Worm (Caenorhabditis elegans) whole organism, L1 larva: ENCODE data around the gene C16D9.8.

Experiments used
- C04F5.9 ChIP-seq: sonication (generic microtip); optimal IDR thresholded peaks from 2 replicates; lab custom pipeline; 2016; ENCODE audit warnings: missing genetic modification characterization, missing compliant biosample characterization
- C16A3.4 ChIP-seq: fragments of 150-350 bp; optimal IDR thresholded peaks from 2 replicates; lab custom pipeline; 2014; ENCODE audit warnings: missing biosample characterization, missing genetic modification characterization
- C34B4.2 ChIP-seq: sonication (generic microtip); optimal IDR thresholded peaks from 2 replicates; lab custom pipeline; 2017; ENCODE audit warnings: mild to moderate bottlenecking, missing genetic modification characterization, missing compliant biosample characterization
- aha-1 ChIP-seq: fragments of 150-350 bp; optimal IDR thresholded peaks from 2 replicates; lab custom pipeline; 2014; ENCODE audit warnings: missing biosample characterization, missing genetic modification characterization
- alr-1 ChIP-seq: fragments of 200-800 bp; sonication (Bioruptor generic); optimal IDR thresholded peaks from 2 replicates; lab custom pipeline; 2018; ENCODE audit warnings: borderline replicate concordance, mild to moderate bottlenecking, missing genetic modification characterization, missing compliant biosample characterization
- ama-1 ChIP-seq: fragments of 150-350 bp; optimal IDR thresholded peaks from 2 replicates; lab custom pipeline; 2014
- ceh-63 ChIP-seq: fragments of 200-800 bp; sonication (Bioruptor generic); optimal IDR thresholded peaks from 2 replicates; lab custom pipeline; 2018; ENCODE audit warnings: mild to moderate bottlenecking, missing genetic modification characterization, missing compliant biosample characterization
- efl-3 ChIP-seq: fragments of 200-800 bp; sonication (Bioruptor generic); optimal IDR thresholded peaks from 2 replicates; lab custom pipeline; 2018; ENCODE audit warnings: mild to moderate bottlenecking, missing genetic modification characterization, missing compliant biosample characterization
- egl-27 ChIP-seq, 2 experiments: fragments of 150-350 bp in 1 of 2; sonication (generic microtip); optimal IDR thresholded peaks; 3 replicates each; lab custom pipeline; 2017 to 2018; ENCODE audit warnings: missing biosample characterization in 2 of 2, missing genetic modification characterization in 2 of 2, missing genetic modification reagents in 2 of 2
- elt-2 ChIP-seq: sonication (generic microtip); optimal IDR thresholded peaks from 2 replicates; lab custom pipeline; 2016; ENCODE audit warnings: missing genetic modification characterization, mild to moderate bottlenecking, inconsistent platforms, missing compliant biosample characterization, missing genetic modification reagents
- elt-3 ChIP-seq, 6 experiments: fragments of 150-350 bp in 1 of 6; sonication (generic microtip); optimal IDR thresholded peaks; 2 replicates each; lab custom pipeline; 2017 to 2018; ENCODE audit warnings: missing biosample characterization in 6 of 6, missing genetic modification characterization in 6 of 6, inconsistent platforms in 1 of 6
- ets-5 ChIP-seq: fragments of 200-800 bp; sonication (Bioruptor generic); IDR thresholded peaks from 2 replicates; pipeline ENCODE4 v1.3.6; 2022; ENCODE audit warnings: missing genetic modification characterization, missing compliant biosample characterization
- fkh-4 ChIP-seq: sonication (generic microtip); optimal IDR thresholded peaks from 2 replicates; lab custom pipeline; 2016; ENCODE audit warnings: missing compliant biosample characterization, missing genetic modification characterization, borderline replicate concordance
- fkh-8 ChIP-seq: sonication (generic microtip); optimal IDR thresholded peaks from 2 replicates; lab custom pipeline; 2016; ENCODE audit warnings: mild to moderate bottlenecking, missing genetic modification characterization, missing compliant biosample characterization
- fos-1 ChIP-seq: fragments of 150-350 bp; optimal IDR thresholded peaks from 2 replicates; lab custom pipeline; 2014; ENCODE audit warnings: missing biosample characterization, missing genetic modification characterization
- grh-1 ChIP-seq: fragments of 200-800 bp; sonication (Bioruptor generic); IDR thresholded peaks from 2 replicates; pipeline ENCODE4 v1.3.6; 2022; ENCODE audit warnings: missing genetic modification reagents, missing genetic modification characterization, missing compliant biosample characterization
- hlh-4 ChIP-seq: sonication (generic microtip); optimal IDR thresholded peaks from 2 replicates; lab custom pipeline; 2016; ENCODE audit warnings: mild to moderate bottlenecking, missing genetic modification characterization, missing compliant biosample characterization
- hpl-2 ChIP-seq: fragments of 150-350 bp; optimal IDR thresholded peaks from 2 replicates; lab custom pipeline; 2014; ENCODE audit warnings: missing biosample characterization, missing genetic modification reagents, missing genetic modification characterization
- irx-1 ChIP-seq: sonication (generic microtip); optimal IDR thresholded peaks from 2 replicates; lab custom pipeline; 2016; ENCODE audit warnings: missing genetic modification characterization, missing compliant biosample characterization
- isw-1 ChIP-seq: fragments of 200-800 bp; sonication (Bioruptor generic); IDR thresholded peaks from 2 replicates; pipeline ENCODE4 v1.3.6; 2022; ENCODE audit warnings: missing genetic modification characterization, missing compliant biosample characterization
- lin-14 ChIP-seq: fragments of 200-800 bp; sonication (Bioruptor generic); optimal IDR thresholded peaks from 2 replicates; lab custom pipeline; 2018; ENCODE audit warnings: mild to moderate bottlenecking, missing genetic modification characterization, moderate library complexity, missing compliant biosample characterization
- lin-39 ChIP-seq: fragments of 150-350 bp; optimal IDR thresholded peaks from 2 replicates; lab custom pipeline; 2014; ENCODE audit warnings: missing biosample characterization, missing genetic modification reagents, missing genetic modification characterization
- lir-3 ChIP-seq: sonication (generic microtip); optimal IDR thresholded peaks from 2 replicates; lab custom pipeline; 2016; ENCODE audit warnings: mild to moderate bottlenecking, missing genetic modification characterization, moderate library complexity, missing compliant biosample characterization; ENCODE audit not compliant: poor library complexity
- lsy-2 ChIP-seq, 2 experiments: fragments of 150-350 bp; optimal IDR thresholded peaks; 2 replicates each; lab custom pipeline; 2014; ENCODE audit warnings: missing biosample characterization in 2 of 2, missing genetic modification characterization in 2 of 2
- mab-9 ChIP-seq: fragments of 200-800 bp; sonication (Bioruptor generic); IDR thresholded peaks from 2 replicates; pipeline ENCODE4 v1.3.6; 2022; ENCODE audit warnings: missing genetic modification reagents, missing genetic modification characterization, missing compliant biosample characterization
- mdl-1 ChIP-seq, 2 experiments: fragments of 150-350 bp; optimal IDR thresholded peaks; 2 replicates each; lab custom pipeline; 2014 to 2017; ENCODE audit warnings: missing biosample characterization in 2 of 2, missing genetic modification characterization in 2 of 2, inconsistent platforms in 1 of 2
- mep-1 ChIP-seq: fragments of 150-350 bp; optimal IDR thresholded peaks from 2 replicates; lab custom pipeline; 2014; ENCODE audit warnings: missing biosample characterization, missing genetic modification characterization
- nhr-11 ChIP-seq: fragments of 150-350 bp; optimal IDR thresholded peaks from 2 replicates; lab custom pipeline; 2014; ENCODE audit warnings: missing biosample characterization, missing genetic modification characterization
- nhr-12 ChIP-seq: sonication (generic microtip); optimal IDR thresholded peaks from 2 replicates; lab custom pipeline; 2017; ENCODE audit warnings: missing biosample characterization, missing genetic modification characterization
- nhr-28 ChIP-seq: fragments of 150-350 bp; optimal IDR thresholded peaks from 2 replicates; lab custom pipeline; 2014; ENCODE audit warnings: missing biosample characterization, missing genetic modification characterization
- nhr-76 ChIP-seq: sonication (generic microtip); optimal IDR thresholded peaks from 2 replicates; lab custom pipeline; 2017; ENCODE audit warnings: missing biosample characterization, missing genetic modification characterization
- nhr-77 ChIP-seq: fragments of 150-350 bp; optimal IDR thresholded peaks from 2 replicates; lab custom pipeline; 2014; ENCODE audit warnings: missing biosample characterization, missing genetic modification characterization
- nhr-90 ChIP-seq: sonication (generic microtip); optimal IDR thresholded peaks from 2 replicates; lab custom pipeline; 2016; ENCODE audit warnings: mild to moderate bottlenecking, missing genetic modification characterization, missing compliant biosample characterization; ENCODE audit not compliant: poor library complexity
- pax-3 ChIP-seq: fragments of 200-800 bp; sonication (Bioruptor generic); optimal IDR thresholded peaks from 2 replicates; lab custom pipeline; 2018; ENCODE audit warnings: mild to moderate bottlenecking, missing genetic modification characterization, moderate library complexity, missing compliant biosample characterization
- rnt-1 ChIP-seq: sonication (generic microtip); optimal IDR thresholded peaks from 2 replicates; lab custom pipeline; 2016; ENCODE audit warnings: mild to moderate bottlenecking, missing genetic modification characterization, moderate library complexity, missing compliant biosample characterization
- skn-1 ChIP-seq: fragments of 150-350 bp; optimal IDR thresholded peaks from 2 replicates; lab custom pipeline; 2014; ENCODE audit warnings: missing biosample characterization, missing genetic modification characterization
- snpc-4 ChIP-seq: fragments of 150-350 bp; optimal IDR thresholded peaks from 2 replicates; lab custom pipeline; 2014; ENCODE audit warnings: missing biosample characterization, missing genetic modification characterization
- snu-23 ChIP-seq: sonication (generic microtip); optimal IDR thresholded peaks from 2 replicates; lab custom pipeline; 2016; ENCODE audit warnings: missing genetic modification characterization, missing compliant biosample characterization
- sox-4 ChIP-seq: sonication (generic microtip); optimal IDR thresholded peaks from 2 replicates; lab custom pipeline; 2016; ENCODE audit warnings: missing genetic modification characterization, missing compliant biosample characterization
- sptf-1 ChIP-seq: fragments of 150-350 bp; optimal IDR thresholded peaks from 2 replicates; lab custom pipeline; 2014; ENCODE audit warnings: missing biosample characterization, missing genetic modification characterization
- swsn-7 ChIP-seq: sonication (generic microtip); optimal IDR thresholded peaks from 2 replicates; lab custom pipeline; 2016; ENCODE audit warnings: missing genetic modification characterization, missing compliant biosample characterization
- tbx-2 ChIP-seq: sonication (generic microtip); optimal IDR thresholded peaks from 2 replicates; lab custom pipeline; 2016; ENCODE audit warnings: missing genetic modification characterization, missing compliant biosample characterization
- unc-30 ChIP-seq: sonication (generic microtip); optimal IDR thresholded peaks from 2 replicates; lab custom pipeline; 2017; ENCODE audit warnings: missing biosample characterization, missing genetic modification characterization
- unc-62 ChIP-seq: fragments of 150-350 bp; optimal IDR thresholded peaks from 2 replicates; lab custom pipeline; 2014; ENCODE audit warnings: missing biosample characterization, missing genetic modification reagents, missing genetic modification characterization
- unc-86 ChIP-seq: sonication (generic microtip); optimal IDR thresholded peaks from 2 replicates; lab custom pipeline; 2016; ENCODE audit warnings: missing genetic modification characterization, missing compliant biosample characterization
- vab-15 ChIP-seq: sonication (generic microtip); optimal IDR thresholded peaks from 2 replicates; lab custom pipeline; 2017; ENCODE audit warnings: missing genotype, mild to moderate bottlenecking, missing genetic modification characterization, missing compliant biosample characterization
- zag-1 ChIP-seq: fragments of 150-350 bp; optimal IDR thresholded peaks from 2 replicates; lab custom pipeline; 2014; ENCODE audit warnings: missing biosample characterization, missing genetic modification characterization
- zip-4 ChIP-seq: fragments of 200-800 bp; sonication (Bioruptor generic); optimal IDR thresholded peaks from 2 replicates; lab custom pipeline; 2018; ENCODE audit warnings: mild to moderate bottlenecking, missing genetic modification characterization, moderate library complexity, missing compliant biosample characterization
- ztf-11 ChIP-seq, 2 experiments: sonication (generic microtip); optimal IDR thresholded peaks; 2 replicates each; lab custom pipeline; 2016 to 2017; ENCODE audit warnings: missing genetic modification characterization in 2 of 2, missing biosample characterization in 1 of 2, missing compliant biosample characterization in 1 of 2
- ztf-4 ChIP-seq: fragments of 150-350 bp; optimal IDR thresholded peaks from 2 replicates; lab custom pipeline; 2014; ENCODE audit warnings: missing biosample characterization, missing genetic modification characterization

Gene C16D9.8

ce11 chrV:8230056-8230455 is 33.3 kb downstream of the C16D9.8 start (continued):
- TF ChIP-seq ceh-63 (GFP tag; lab: Kevin White, UChicago) (no peak), unc-86 (tag; lab: Kevin White, UChicago) (no peak), nhr-90 (tag; lab: Kevin White, UChicago) (no peak), pax-3 (tag; lab: Kevin White, UChicago) (no peak), rnt-1 (peak; percentile 33), lsy-2 (tag; optimal IDR thresholded peaks at IDR 0.05; lab: Kevin White, UChicago) (peak in 1 of 2 experiments; percentile 11), lir-3 (no peak), mab-9 (GFP tag; lab: Robert Waterston, UW) (no peak), isw-1 (GFP tag; lab: Robert Waterston, UW) (no peak)
- TF ChIP-seq, all 84 proteins: peak for 9

- TF ChIP-seq elt-3 (tag; optimal IDR thresholded peaks at IDR 0.05; lab: Kevin White, UChicago) (peak; percentile 8 to 46 (median 25)), C04F5.9 (tag; lab: Kevin White, UChicago) (peak; percentile 30), snu-23 (GFP tag; lab: Kevin White, UChicago) (peak; percentile 92), unc-62 (no peak), lsy-2 (tag; optimal IDR thresholded peaks at IDR 0.05; lab: Kevin White, UChicago) (peak; percentile 58 to 78), unc-30 (tag; lab: Kevin White, UChicago) (no peak), lin-14 (peak; percentile 89), irx-1 (tag; lab: Kevin White, UChicago) (peak; percentile 81), fos-1 (tag; lab: Kevin White, UChicago) (peak; percentile 52), tbx-2 (tag; lab: Kevin White, UChicago) (peak; percentile 84), aha-1 (tag; lab: Kevin White, UChicago) (no peak), grh-1 (GFP tag; lab: Robert Waterston, UW) (peak; percentile 86), fkh-4 (tag; lab: Kevin White, UChicago) (peak; percentile 25), nhr-12 (tag; lab: Kevin White, UChicago) (no peak), mdl-1 (tag; optimal IDR thresholded peaks at IDR 0.05; lab: Kevin White, UChicago) (peak in 1 of 2 experiments; percentile 72), zip-4 (peak; percentile 71), lir-3 (peak; percentile 58), sox-4 (tag; lab: Kevin White, UChicago) (no peak), C34B4.2 (tag; lab: Kevin White, UChicago) (no peak), alr-1 (tag; lab: Kevin White, UChicago) (no peak), ets-5 (GFP tag; lab: Robert Waterston, UW) (no peak), ztf-4 (tag; lab: Kevin White, UChicago) (peak; percentile 60), snpc-4 (tag; lab: Kevin White, UChicago) (peak; percentile 99), ceh-63 (GFP tag; lab: Kevin White, UChicago) (no peak), C16A3.4 (peak; percentile 66), vab-15 (tag; lab: Kevin White, UChicago) (no peak), swsn-7 (tag; lab: Kevin White, UChicago) (peak; percentile 95), mab-9 (GFP tag; lab: Robert Waterston, UW) (no peak), nhr-77 (tag; lab: Kevin White, UChicago) (peak; percentile 84), zag-1 (tag; lab: Kevin White, UChicago) (no peak), mep-1 (tag; lab: Kevin White, UChicago) (peak; percentile 79), sptf-1 (no peak), rnt-1 (peak; percentile 95), nhr-76 (tag; lab: Kevin White, UChicago) (no peak), efl-3 (peak; percentile 45), egl-27 (tag; optimal IDR thresholded peaks at IDR 0.05; lab: Kevin White, UChicago) (no peak), hlh-4 (tag; lab: Kevin White, UChicago) (no peak), hpl-2 (GFP tag; lab: Kevin White, UChicago) (peak; percentile 36), fkh-8 (tag; lab: Kevin White, UChicago) (peak; percentile 53), nhr-28 (tag; lab: Kevin White, UChicago) (no peak), isw-1 (GFP tag; lab: Robert Waterston, UW) (peak; percentile 34), nhr-11 (tag; lab: Kevin White, UChicago) (peak; percentile 14), nhr-90 (tag; lab: Kevin White, UChicago) (peak; percentile 95), skn-1 (tag; lab: Kevin White, UChicago) (peak; percentile 39), ama-1 (lab: Kevin White, UChicago) (peak; percentile 94), ztf-11 (tag; optimal IDR thresholded peaks at IDR 0.05; lab: Kevin White, UChicago) (peak in 1 of 2 experiments; percentile 63), lin-39 (tag; lab: Kevin White, UChicago) (peak; percentile 58), elt-2 (peak; percentile 88)
These were observed 34.6 kb downstream of the C16D9.8 start for ce11 chrV:8228712-8229119.
